Comparison of ENCODE assay signal across 6 worm cellular contexts in the genomic region with DNA sequence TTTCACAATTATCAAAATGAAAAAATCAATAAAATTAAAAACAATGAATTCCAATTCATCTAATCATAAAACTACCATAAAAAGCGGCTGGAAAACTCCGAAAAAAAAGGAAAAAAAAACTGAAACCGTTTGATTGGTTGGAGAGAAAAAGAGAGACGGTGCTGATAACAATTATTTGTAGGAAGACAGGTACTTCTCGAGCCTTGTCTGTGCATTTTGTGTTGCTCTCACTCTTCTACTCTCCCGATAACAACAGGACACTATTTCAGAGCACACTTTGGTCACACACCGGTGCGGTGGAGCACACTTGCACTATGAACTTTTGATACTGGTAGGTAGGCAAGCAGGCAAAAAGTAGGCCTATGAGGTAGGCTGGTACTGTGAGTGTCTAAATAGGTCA.
A peak's percentile ranks its signal among the peaks of the same experiment; 100 is the strongest.
TF ChIP-seq lines count a peak whose summit lies in the region.

No protein-coding gene starts in this region.

TF ChIP-seq in whole organism, L1 larva, 84 proteins besides CTCF, POLR2A, EP300 and RAD21 (continues in another document):
- TF ChIP-seq unc-98 (GFP tag; IDR thresholded peaks at IDR 0.05; lab: Robert Waterston, UW), result no peak
- TF ChIP-seq aly-2 (tag; optimal IDR thresholded peaks at IDR 0.05; lab: Kevin White, UChicago), result no peak
- TF ChIP-seq F16B12.6 (tag; optimal IDR thresholded peaks at IDR 0.05; lab: Kevin White, UChicago), result no peak
- TF ChIP-seq sox-4 (tag; optimal IDR thresholded peaks at IDR 0.05; lab: Kevin White, UChicago), result no peak
- no peak for TF ChIP-seq nhr-19 (GFP tag; conservative IDR thresholded peaks at IDR 0.05; lab: Robert Waterston, UW)
- TF ChIP-seq nhr-237 (tag; optimal IDR thresholded peaks at IDR 0.05; lab: Kevin White, UChicago), result no peak
- peak; percentile 89 for TF ChIP-seq elt-2 (tag; optimal IDR thresholded peaks at IDR 0.05; lab: Kevin White, UChicago)
- TF ChIP-seq aha-1 (tag; optimal IDR thresholded peaks at IDR 0.05; lab: Kevin White, UChicago), result no peak
- TF ChIP-seq nhr-20 (tag; optimal IDR thresholded peaks at IDR 0.05; lab: Kevin White, UChicago), result peak; percentile 20
- no peak for TF ChIP-seq nhr-47 (tag; optimal IDR thresholded peaks at IDR 0.05; lab: Kevin White, UChicago)
- no peak for TF ChIP-seq lin-39 (tag; optimal IDR thresholded peaks at IDR 0.05; lab: Kevin White, UChicago)
- no peak for TF ChIP-seq skn-1 (tag; optimal IDR thresholded peaks at IDR 0.05; lab: Kevin White, UChicago)
- no peak for TF ChIP-seq ets-5 (GFP tag; IDR thresholded peaks at IDR 0.05; lab: Robert Waterston, UW)
- no peak for TF ChIP-seq mep-1 (tag; optimal IDR thresholded peaks at IDR 0.05; lab: Kevin White, UChicago)
- no peak for TF ChIP-seq irx-1 (tag; optimal IDR thresholded peaks at IDR 0.05; lab: Kevin White, UChicago)

TF ChIP-seq in whole organism, L2 larva, 48 proteins besides CTCF, POLR2A, EP300 and RAD21:
- TF ChIP-seq sma-9 (GFP tag; optimal IDR thresholded peaks at IDR 0.05; lab: Kevin White, UChicago) (peak; percentile 20), sma-9 (tag; optimal IDR thresholded peaks at IDR 0.05; lab: Kevin White, UChicago) (no peak), nhr-129 (tag; optimal IDR thresholded peaks at IDR 0.05; lab: Kevin White, UChicago) (peak; percentile 8), ceh-82 (tag; optimal IDR thresholded peaks at IDR 0.05; lab: Kevin White, UChicago) (no peak), dmd-4 (tag; optimal IDR thresholded peaks at IDR 0.05; lab: Kevin White, UChicago) (no peak), crh-2 (tag; optimal IDR thresholded peaks at IDR 0.05; lab: Kevin White, UChicago) (peak; percentile 29), fos-1 (tag; optimal IDR thresholded peaks at IDR 0.05; lab: Kevin White, UChicago) (peak; percentile 59), gmeb-1 (tag; optimal IDR thresholded peaks at IDR 0.05; lab: Kevin White, UChicago) (peak; percentile 38)

TF ChIP-seq in whole organism, L3 larva, 47 proteins besides CTCF, POLR2A, EP300 and RAD21:
- TF ChIP-seq mdl-1 (tag; optimal IDR thresholded peaks at IDR 0.05; lab: Kevin White, UChicago) (no peak), fkh-10 (GFP tag; optimal IDR thresholded peaks at IDR 0.05; lab: Kevin White, UChicago) (no peak), nhr-67 (tag; optimal IDR thresholded peaks at IDR 0.05; lab: Kevin White, UChicago) (no peak), pqm-1 (tag; optimal IDR thresholded peaks at IDR 0.05; lab: Kevin White, UChicago) (peak; percentile 92), elt-2 (tag; optimal IDR thresholded peaks at IDR 0.05; lab: Kevin White, UChicago) (peak; percentile 96), ceh-82 (tag; optimal IDR thresholded peaks at IDR 0.05; lab: Kevin White, UChicago) (no peak), pha-4 (tag; optimal IDR thresholded peaks at IDR 0.05; lab: Kevin White, UChicago) (peak; percentile 33), nfya-1 (tag; optimal IDR thresholded peaks at IDR 0.05; lab: Kevin White, UChicago; ENCODE audit: insufficient read depth) (peak; percentile 59), lsy-12 (tag; optimal IDR thresholded peaks at IDR 0.05; lab: Kevin White, UChicago) (no peak), ZK546.5 (tag; optimal IDR thresholded peaks at IDR 0.05; lab: Kevin White, UChicago) (no peak), snpc-4 (tag; optimal IDR thresholded peaks at IDR 0.05; lab: Kevin White, UChicago) (no peak), jun-1 (tag; optimal IDR thresholded peaks at IDR 0.05; lab: Kevin White, UChicago) (peak; percentile 13)

TF ChIP-seq in whole organism, L4 larva, 104 proteins besides CTCF, POLR2A, EP300 and RAD21 (continues in another document):
- TF ChIP-seq fkh-10 (GFP tag; optimal IDR thresholded peaks at IDR 0.05; lab: Kevin White, UChicago) (no peak), sdz-12 (GFP tag; optimal IDR thresholded peaks at IDR 0.05; lab: Kevin White, UChicago) (no peak), zip-11 (GFP tag; IDR thresholded peaks at IDR 0.05; lab: Robert Waterston, UW) (no peak), nhr-111 (GFP tag; optimal IDR thresholded peaks at IDR 0.05; lab: Kevin White, UChicago) (no peak), ctbp-1 (GFP tag; IDR thresholded peaks at IDR 0.05; lab: Robert Waterston, UW) (no peak), nhr-102 (tag; optimal IDR thresholded peaks at IDR 0.05; lab: Kevin White, UChicago) (peak; percentile 90), ceh-28 (tag; optimal IDR thresholded peaks at IDR 0.05; lab: Kevin White, UChicago) (no peak), mes-2 (tag; optimal IDR thresholded peaks at IDR 0.05; lab: Kevin White, UChicago; ENCODE audit: poor library complexity, severe bottlenecking) (peak; percentile 37), nhr-48 (tag; optimal IDR thresholded peaks at IDR 0.05; lab: Kevin White, UChicago) (peak; percentile 18), zag-1 (tag; optimal IDR thresholded peaks at IDR 0.05; lab: Kevin White, UChicago) (no peak), hif-1 (tag; optimal IDR thresholded peaks at IDR 0.05; lab: Kevin White, UChicago) (peak in 1 of 2 experiments; percentile 54), nhr-42 (GFP tag; IDR thresholded peaks at IDR 0.05; lab: Robert Waterston, UW) (peak; percentile 51; the same call in 1 of the 2 replicates), arid-1 (GFP tag; conservative IDR thresholded peaks at IDR 0.05; lab: Robert Waterston, UW) (no peak), Y48G9A.11 (GFP tag; IDR thresholded peaks at IDR 0.05; lab: Robert Waterston, UW) (no peak), hlh-11 (tag; optimal IDR thresholded peaks at IDR 0.05; lab: Kevin White, UChicago) (peak; percentile 84), nhr-6 (tag; optimal IDR thresholded peaks at IDR 0.05; lab: Kevin White, UChicago) (no peak), F10B5.3 (tag; optimal IDR thresholded peaks at IDR 0.05; lab: Kevin White, UChicago) (no peak), ceh-44 (GFP tag; IDR thresholded peaks at IDR 0.05; lab: Robert Waterston, UW) (no peak), tra-1 (GFP tag; IDR thresholded peaks at IDR 0.05; lab: Robert Waterston, UW) (peak; percentile 61; the same call in 1 of the 2 replicates)

TF ChIP-seq in whole organism, late embryonic, 69 proteins besides CTCF, POLR2A, EP300 and RAD21:
- no peak for TF ChIP-seq ceh-14 (tag; optimal IDR thresholded peaks at IDR 0.05; lab: Kevin White, UChicago)
- no peak for TF ChIP-seq ceh-45 (GFP tag; IDR thresholded peaks at IDR 0.05; lab: Robert Waterston, UW)
- TF ChIP-seq pqm-1 (tag; optimal IDR thresholded peaks at IDR 0.05; lab: Kevin White, UChicago), result peak; percentile 23
- TF ChIP-seq elt-2 (tag; optimal IDR thresholded peaks at IDR 0.05; lab: Kevin White, UChicago), result peak; percentile 79
TF ChIP-seq in whole organism, late embryonic: peak in this region for 2.

TF ChIP-seq in whole organism, young adult, 124 proteins besides CTCF, POLR2A, EP300 and RAD21 (continues in another document):
- TF ChIP-seq madf-8 (GFP tag; conservative IDR thresholded peaks at IDR 0.05; lab: Robert Waterston, UW) (no peak), fkh-3 (tag; optimal IDR thresholded peaks at IDR 0.05; lab: Kevin White, UChicago) (no peak), lir-1 (GFP tag; conservative IDR thresholded peaks at IDR 0.05; lab: Robert Waterston, UW) (no peak), lin-35 (GFP tag; optimal IDR thresholded peaks at IDR 0.05; lab: Kevin White, UChicago) (no peak), ceh-58 (GFP tag; IDR thresholded peaks at IDR 0.05; lab: Robert Waterston, UW) (no peak), xnd-1 (tag; optimal IDR thresholded peaks at IDR 0.05; lab: Kevin White, UChicago) (no peak), F39B2.1 (GFP tag; IDR thresholded peaks at IDR 0.05; lab: Robert Waterston, UW) (no peak), snpc-3.4 (tag; optimal IDR thresholded peaks at IDR 0.05; lab: Kevin White, UChicago) (no peak), nhr-179 (tag; optimal IDR thresholded peaks at IDR 0.05; lab: Kevin White, UChicago) (no peak), sptf-2 (GFP tag; optimal IDR thresholded peaks at IDR 0.05; lab: Kevin White, UChicago) (no peak), ets-4 (GFP tag; optimal IDR thresholded peaks at IDR 0.05; lab: Kevin White, UChicago) (no peak), let-607 (tag; optimal IDR thresholded peaks at IDR 0.05; lab: Kevin White, UChicago) (no peak), tbp1 (GFP tag; optimal IDR thresholded peaks at IDR 0.05; lab: Kevin White, UChicago) (peak; percentile 18), ztf-3 (GFP tag; optimal IDR thresholded peaks at IDR 0.05; lab: Kevin White, UChicago) (no peak), Y79H2A.3 (GFP tag; conservative IDR thresholded peaks at IDR 0.05; lab: Robert Waterston, UW) (no peak), Y95B8A.8 (GFP tag; IDR thresholded peaks at IDR 0.05; lab: Robert Waterston, UW) (no peak), chd-7 (tag; optimal IDR thresholded peaks at IDR 0.05; lab: Kevin White, UChicago) (peak; percentile 3), nfyb-1 (GFP tag; IDR thresholded peaks at IDR 0.05; lab: Robert Waterston, UW) (peak; percentile 81), lsy-27 (tag; optimal IDR thresholded peaks at IDR 0.05; lab: Kevin White, UChicago; ENCODE audit: borderline replicate concordance, insufficient read depth) (no peak), Y67H2A.10 (GFP tag; conservative IDR thresholded peaks at IDR 0.05; lab: Robert Waterston, UW) (no peak), B0261.1 (tag; optimal IDR thresholded peaks at IDR 0.05; lab: Kevin White, UChicago) (no peak), dpff-1 (tag; optimal IDR thresholded peaks at IDR 0.05; lab: Kevin White, UChicago) (no peak), zfh-2 (GFP tag; conservative IDR thresholded peaks at IDR 0.05; lab: Robert Waterston, UW) (no peak), F57A8.1 (GFP tag; optimal IDR thresholded peaks at IDR 0.05; lab: Kevin White, UChicago) (no peak), K12H6.12 (tag; optimal IDR thresholded peaks at IDR 0.05; lab: Kevin White, UChicago) (no peak), Y56A3A.18 (GFP tag; IDR thresholded peaks at IDR 0.05; lab: Robert Waterston, UW) (no peak), dox-1 (GFP tag; IDR thresholded peaks at IDR 0.05; lab: Robert Waterston, UW) (peak; percentile 62; the same call in 1 of the 2 replicates), D2030.7 (GFP tag; IDR thresholded peaks at IDR 0.05; lab: Robert Waterston, UW) (no peak), let-526 (GFP tag; IDR thresholded peaks at IDR 0.05; lab: Robert Waterston, UW) (no peak), ccch-3 (GFP tag; optimal IDR thresholded peaks at IDR 0.05; lab: Kevin White, UChicago) (no peak), B0336.3 (GFP tag; IDR thresholded peaks at IDR 0.05; lab: Robert Waterston, UW) (0 out of 2 replicates have a peak, but pooled peaks have one; percentile 27), F37B4.10 (GFP tag; IDR thresholded peaks at IDR 0.05; lab: Robert Waterston, UW) (no peak), F55B11.4 (tag; optimal IDR thresholded peaks at IDR 0.05; lab: Kevin White, UChicago; ENCODE audit: borderline replicate concordance, insufficient read depth) (no peak), efl-1 (GFP tag; optimal IDR thresholded peaks at IDR 0.05; lab: Kevin White, UChicago) (no peak), cebp-1 (GFP tag; IDR thresholded peaks at IDR 0.05; lab: Robert Waterston, UW) (peak; percentile 40; the same call in 1 of the 2 replicates), cebp-1 (tag; optimal IDR thresholded peaks at IDR 0.05; lab: Kevin White, UChicago) (peak; percentile 48), bed-2 (GFP tag; IDR thresholded peaks at IDR 0.05; lab: Robert Waterston, UW) (no peak)
